Worm (Caenorhabditis elegans) whole organism, young adult: ENCODE data around the gene oac-30.

Experiments
- T07F8.4 ChIP-seq: sonication (generic microtip); optimal IDR thresholded peaks from 2 replicates; lab custom pipeline; 2016; ENCODE audit warnings: mild to moderate bottlenecking, missing genetic modification characterization, moderate library complexity, missing compliant biosample characterization
- dpff-1 ChIP-seq: sonication (generic microtip); optimal IDR thresholded peaks from 2 replicates; lab custom pipeline; 2017; ENCODE audit warnings: mild to moderate bottlenecking, missing genetic modification characterization, missing compliant biosample characterization
- repo-1 ChIP-seq: sonication (generic microtip); optimal IDR thresholded peaks from 2 replicates; lab custom pipeline; 2017; ENCODE audit warnings: mild to moderate bottlenecking, missing genetic modification characterization, missing compliant biosample characterization

DNA sequence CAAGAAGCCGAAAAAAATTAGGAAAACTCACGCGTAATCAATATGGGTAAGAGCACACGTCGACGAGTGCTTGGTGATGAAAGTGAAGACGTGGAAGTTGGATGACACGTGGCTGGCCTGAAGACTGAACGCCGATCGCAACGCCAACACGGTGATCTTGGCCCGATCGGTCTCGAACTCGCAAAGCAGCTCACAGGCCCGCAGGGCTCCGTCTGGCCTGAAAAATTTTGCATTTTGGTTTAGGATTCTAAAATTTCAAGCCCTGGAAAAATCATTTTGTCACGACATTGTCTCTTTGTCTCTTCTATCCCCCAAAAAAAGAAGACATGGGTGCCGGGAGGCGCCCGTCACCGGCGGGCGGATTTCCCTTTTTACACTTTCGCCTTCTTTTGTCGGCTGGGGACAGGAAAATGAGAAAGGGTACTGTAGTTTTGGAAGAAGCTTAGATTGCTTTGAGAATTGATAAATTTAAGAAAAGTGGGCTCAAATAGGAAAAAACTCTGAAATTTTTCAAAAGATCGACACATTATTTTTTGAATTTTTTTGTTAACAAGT lies 25.4 kb downstream of the oac-30 start:
- TF ChIP-seq T07F8.4 (no peak), dpff-1 (no peak), repo-1 (tag; lab: Kevin White, UChicago) (no peak)
